Fruit fly (Drosophila melanogaster) whole organism, embryonic: ENCODE results near the gene Nepl3.

ENCODE experiments used
- ATbp ChIP-seq: fragments of 200-800 bp; sonication (Bioruptor generic); optimal IDR thresholded peaks from 2 replicates; lab custom pipeline; 2017; ENCODE audit warnings: missing biosample characterization, mild to moderate bottlenecking, missing genetic modification characterization, missing genetic modification reagents
- CG10147 ChIP-seq: fragments of 200-800 bp; sonication (Bioruptor generic); optimal IDR thresholded peaks from 2 replicates; lab custom pipeline; 2019; ENCODE audit warnings: missing biosample characterization, mild to moderate bottlenecking, missing genetic modification characterization, moderate library complexity
- CG10209 ChIP-seq: fragments of 200-800 bp; sonication (Bioruptor generic); optimal IDR thresholded peaks from 3 replicates; lab custom pipeline; 2017; ENCODE audit warnings: missing biosample characterization, mild to moderate bottlenecking, missing genetic modification characterization, missing genetic modification reagents
- CG1024 ChIP-seq: fragments of 200-800 bp; sonication (Bioruptor generic); IDR thresholded peaks from 2 replicates; pipeline ENCODE4 v1.3.6; 2022; ENCODE audit warnings: missing biosample characterization, missing genetic modification characterization
- CG11085 ChIP-seq: fragments of 200-800 bp; sonication (Bioruptor generic); IDR thresholded peaks from 2 replicates; pipeline ENCODE4 v1.3.6; 2022; ENCODE audit warnings: missing biosample characterization, missing genetic modification characterization
- CG12219 ChIP-seq: fragments of 200-800 bp; sonication (Bioruptor generic); optimal IDR thresholded peaks from 3 replicates; lab custom pipeline; 2018; ENCODE audit warnings: missing biosample characterization, mild to moderate bottlenecking, missing genetic modification characterization
- CG15514 ChIP-seq: fragments of 200-800 bp; sonication (Bioruptor generic); optimal IDR thresholded peaks from 3 replicates; lab custom pipeline; 2017; ENCODE audit warnings: missing biosample characterization, missing genetic modification characterization, mild to moderate bottlenecking, moderate library complexity, missing genetic modification reagents
- CG1602 ChIP-seq: fragments of 200-800 bp; sonication (Bioruptor generic); optimal IDR thresholded peaks from 3 replicates; lab custom pipeline; 2016; ENCODE audit warnings: missing biosample characterization, missing genetic modification characterization
- CG30020 ChIP-seq: fragments of 200-800 bp; optimal IDR thresholded peaks from 2 replicates; lab custom pipeline; 2019; ENCODE audit warnings: missing biosample characterization, mild to moderate bottlenecking, missing genetic modification characterization, moderate library complexity
- CG3065 ChIP-seq: fragments of 200-800 bp; sonication (Bioruptor generic); optimal IDR thresholded peaks from 2 replicates; lab custom pipeline; 2016; ENCODE audit warnings: missing biosample characterization, missing genetic modification characterization
- CG31388 ChIP-seq: fragments of 200-800 bp; sonication (Bioruptor generic); optimal IDR thresholded peaks from 2 replicates; lab custom pipeline; 2016; ENCODE audit warnings: missing biosample characterization, missing genetic modification characterization
- CG3281 ChIP-seq: fragments of 200-800 bp; sonication (Bioruptor generic); optimal IDR thresholded peaks from 3 replicates; lab custom pipeline; 2017; ENCODE audit warnings: missing biosample characterization, mild to moderate bottlenecking, missing genetic modification characterization
- CG33557 ChIP-seq: fragments of 200-800 bp; sonication (Bioruptor generic); optimal IDR thresholded peaks from 2 replicates; lab custom pipeline; 2019; ENCODE audit warnings: missing biosample characterization, mild to moderate bottlenecking, missing genetic modification characterization, moderate library complexity
- CG34376 ChIP-seq: fragments of 200-800 bp; sonication (Bioruptor generic); optimal IDR thresholded peaks from 2 replicates; lab custom pipeline; 2018; ENCODE audit warnings: missing biosample characterization, mild to moderate bottlenecking, missing genetic modification characterization
- CG6254 ChIP-seq: fragments of 200-800 bp; sonication (Bioruptor generic); optimal IDR thresholded peaks from 3 replicates; lab custom pipeline; 2017; ENCODE audit warnings: mild to moderate bottlenecking, missing biosample characterization, missing genetic modification reagents, missing genetic modification characterization
- CG6683 ChIP-seq: fragments of 200-800 bp; sonication (Bioruptor generic); optimal IDR thresholded peaks from 2 replicates; lab custom pipeline; 2017; ENCODE audit warnings: missing biosample characterization, mild to moderate bottlenecking, missing genetic modification characterization, missing genetic modification reagents
- CG6689 ChIP-seq: fragments of 200-800 bp; sonication (Bioruptor generic); IDR thresholded peaks from 2 replicates; pipeline ENCODE4 v1.3.6; 2022; ENCODE audit warnings: missing biosample characterization, missing genetic modification characterization
- CG7786 ChIP-seq: fragments of 200-800 bp; sonication (Bioruptor generic); optimal IDR thresholded peaks from 2 replicates; lab custom pipeline; 2016; ENCODE audit warnings: missing biosample characterization, missing genetic modification characterization
- CG8924 ChIP-seq: fragments of 200-800 bp; optimal IDR thresholded peaks from 3 replicates; lab custom pipeline; 2019; ENCODE audit warnings: missing biosample characterization, mild to moderate bottlenecking, missing genetic modification characterization, moderate library complexity
- Dek ChIP-seq: fragments of 200-800 bp; sonication (Bioruptor generic); optimal IDR thresholded peaks from 3 replicates; lab custom pipeline; 2019; ENCODE audit warnings: missing biosample characterization, mild to moderate bottlenecking, missing genetic modification characterization, moderate library complexity
- GATAe ChIP-seq: fragments of 200-800 bp; sonication (Bioruptor generic); conservative IDR thresholded peaks from 2 replicates; pipeline ENCODE4 v1.3.6; 2022; ENCODE audit warnings: missing biosample characterization, missing genetic modification characterization
- HLHmδ ChIP-seq: fragments of 200-800 bp; sonication (Bioruptor generic); optimal IDR thresholded peaks from 2 replicates; lab custom pipeline; 2018; ENCODE audit warnings: missing biosample characterization, mild to moderate bottlenecking, missing genetic modification characterization, moderate library complexity
- Lpt ChIP-seq: fragments of >200 bp; optimal IDR thresholded peaks from 2 replicates; lab custom pipeline; 2018; ENCODE audit warnings: missing biosample characterization, missing genetic modification characterization
- Mad ChIP-seq: fragments of 200-800 bp; sonication (Bioruptor generic); optimal IDR thresholded peaks from 2 replicates; lab custom pipeline; 2016; ENCODE audit warnings: missing biosample characterization, missing genetic modification characterization
- Mrtf ChIP-seq: fragments of 200-800 bp; sonication (Bioruptor generic); IDR thresholded peaks from 3 replicates; pipeline ENCODE4 v1.3.6; 2022; ENCODE audit warnings: missing biosample characterization, missing genetic modification characterization
- Neu2 ChIP-seq: fragments of 200-800 bp; sonication (Bioruptor generic); optimal IDR thresholded peaks from 3 replicates; lab custom pipeline; 2016; ENCODE audit warnings: missing biosample characterization, missing genetic modification characterization, borderline replicate concordance
- NfI ChIP-seq: fragments of 200-800 bp; sonication (Bioruptor generic); optimal IDR thresholded peaks from 3 replicates; lab custom pipeline; 2018; ENCODE audit warnings: missing biosample characterization, mild to moderate bottlenecking, missing genetic modification characterization, moderate library complexity
- Rfx ChIP-seq: fragments of 200-800 bp; sonication (Bioruptor generic); IDR thresholded peaks from 2 replicates; pipeline ENCODE4 v1.3.6; 2022; ENCODE audit warnings: missing biosample characterization, missing genetic modification characterization
- Scr ChIP-seq: fragments of 200-800 bp; sonication (Bioruptor generic); IDR thresholded peaks from 2 replicates; pipeline ENCODE4 v1.3.6; 2022; ENCODE audit warnings: missing biosample characterization, missing genetic modification characterization; ENCODE audit not compliant: partially characterized antibody
- al ChIP-seq: fragments of 200-800 bp; sonication (Bioruptor generic); IDR thresholded peaks from 2 replicates; pipeline ENCODE4 v1.3.6; 2022; ENCODE audit warnings: missing biosample characterization, missing genetic modification characterization
- ase ChIP-seq: fragments of 200-800 bp; sonication (Bioruptor generic); IDR thresholded peaks from 3 replicates; pipeline ENCODE4 v1.3.6; 2022; ENCODE audit warnings: missing biosample characterization, missing genetic modification characterization
- bsh ChIP-seq, 2 experiments: fragments of 200-800 bp; sonication (Bioruptor generic); optimal IDR thresholded peaks; 2 replicates each; lab custom pipeline; 2017 to 2018; ENCODE audit warnings: mild to moderate bottlenecking in 2 of 2, missing biosample characterization in 2 of 2, missing genetic modification characterization in 2 of 2, moderate library complexity in 1 of 2
- ci ChIP-seq: fragments of 200-800 bp; sonication (Bioruptor generic); IDR thresholded peaks from 3 replicates; pipeline ENCODE4 v1.3.6; 2022; ENCODE audit warnings: missing biosample characterization, missing genetic modification characterization
- dan ChIP-seq: fragments of 200-800 bp; sonication (Bioruptor generic); IDR thresholded peaks from 2 replicates; pipeline ENCODE4 v1.3.6; 2022; ENCODE audit warnings: missing biosample characterization, missing genetic modification characterization
- dati ChIP-seq: fragments of 200-800 bp; sonication (Bioruptor generic); IDR thresholded peaks from 2 replicates; pipeline ENCODE4 v1.3.6; 2022; ENCODE audit warnings: missing biosample characterization, missing genetic modification characterization
- dpn ChIP-seq, 2 experiments: fragments of 200-800 bp; sonication (Bioruptor generic); optimal IDR thresholded peaks; 3 replicates each; lab custom pipeline; 2016; ENCODE audit warnings: missing biosample characterization in 2 of 2, missing genetic modification characterization in 2 of 2
- en ChIP-seq: fragments of 200-800 bp; sonication (Bioruptor generic); optimal IDR thresholded peaks from 2 replicates; lab custom pipeline; 2016; ENCODE audit warnings: missing biosample characterization, missing genetic modification characterization
- eve ChIP-seq, 2 experiments: fragments of >200 bp; optimal IDR thresholded peaks; 2 replicates each; lab custom pipeline; 2017; ENCODE audit warnings: missing biosample characterization in 2 of 2, missing genetic modification characterization in 2 of 2
- ham ChIP-seq: fragments of 200-800 bp; sonication (Bioruptor generic); IDR thresholded peaks from 2 replicates; pipeline ENCODE4 v1.3.6; 2022; ENCODE audit warnings: missing biosample characterization, missing genetic modification characterization
- insv ChIP-seq, 2 experiments: fragments of 200-800 bp; sonication (Bioruptor generic); optimal IDR thresholded peaks; 3 replicates each; lab custom pipeline; 2016 to 2018; ENCODE audit warnings: missing biosample characterization in 2 of 2, missing genetic modification characterization in 2 of 2
- inv ChIP-seq: fragments of 200-800 bp; sonication (Bioruptor generic); IDR thresholded peaks from 2 replicates; pipeline ENCODE4 v1.3.6; 2022; ENCODE audit warnings: missing biosample characterization, missing genetic modification characterization; ENCODE audit not compliant: partially characterized antibody
- mld ChIP-seq: fragments of 200-800 bp; sonication (Bioruptor generic); IDR thresholded peaks from 3 replicates; pipeline ENCODE4 v1.3.6; 2022; ENCODE audit warnings: missing biosample characterization, missing genetic modification characterization; ENCODE audit not compliant: partially characterized antibody
- schlank ChIP-seq: fragments of 200-800 bp; sonication (Bioruptor generic); optimal IDR thresholded peaks from 2 replicates; lab custom pipeline; 2018; ENCODE audit warnings: missing biosample characterization, mild to moderate bottlenecking, missing genetic modification characterization
- sd ChIP-seq: fragments of 200-800 bp; sonication (Bioruptor generic); optimal IDR thresholded peaks from 3 replicates; lab custom pipeline; 2018; ENCODE audit warnings: missing biosample characterization, mild to moderate bottlenecking, missing genetic modification characterization, moderate library complexity
- seq ChIP-seq: fragments of 200-800 bp; sonication (Bioruptor generic); IDR thresholded peaks from 2 replicates; pipeline ENCODE4 v1.3.6; 2022; ENCODE audit warnings: missing biosample characterization, missing genetic modification characterization
- stc ChIP-seq: fragments of 200-800 bp; sonication (Bioruptor generic); IDR thresholded peaks from 2 replicates; pipeline ENCODE4 v1.3.6; 2022; ENCODE audit warnings: missing biosample characterization, missing genetic modification characterization
- tin ChIP-seq: fragments of 200-800 bp; sonication (Bioruptor generic); optimal IDR thresholded peaks from 3 replicates; lab custom pipeline; 2016; ENCODE audit warnings: missing biosample characterization, missing genetic modification characterization
- tio ChIP-seq: fragments of 200-800 bp; sonication (Bioruptor generic); optimal IDR thresholded peaks from 2 replicates; lab custom pipeline; 2017; ENCODE audit warnings: missing biosample characterization, missing genetic modification characterization, inconsistent platforms
- vfl ChIP-seq: fragments of 200-800 bp; sonication (Bioruptor generic); optimal IDR thresholded peaks from 2 replicates; lab custom pipeline; 2016; ENCODE audit warnings: missing biosample characterization, missing genetic modification characterization
- yki ChIP-seq: fragments of >200 bp; optimal IDR thresholded peaks from 3 replicates; lab custom pipeline; 2018

The Nepl3 gene

DNA sequence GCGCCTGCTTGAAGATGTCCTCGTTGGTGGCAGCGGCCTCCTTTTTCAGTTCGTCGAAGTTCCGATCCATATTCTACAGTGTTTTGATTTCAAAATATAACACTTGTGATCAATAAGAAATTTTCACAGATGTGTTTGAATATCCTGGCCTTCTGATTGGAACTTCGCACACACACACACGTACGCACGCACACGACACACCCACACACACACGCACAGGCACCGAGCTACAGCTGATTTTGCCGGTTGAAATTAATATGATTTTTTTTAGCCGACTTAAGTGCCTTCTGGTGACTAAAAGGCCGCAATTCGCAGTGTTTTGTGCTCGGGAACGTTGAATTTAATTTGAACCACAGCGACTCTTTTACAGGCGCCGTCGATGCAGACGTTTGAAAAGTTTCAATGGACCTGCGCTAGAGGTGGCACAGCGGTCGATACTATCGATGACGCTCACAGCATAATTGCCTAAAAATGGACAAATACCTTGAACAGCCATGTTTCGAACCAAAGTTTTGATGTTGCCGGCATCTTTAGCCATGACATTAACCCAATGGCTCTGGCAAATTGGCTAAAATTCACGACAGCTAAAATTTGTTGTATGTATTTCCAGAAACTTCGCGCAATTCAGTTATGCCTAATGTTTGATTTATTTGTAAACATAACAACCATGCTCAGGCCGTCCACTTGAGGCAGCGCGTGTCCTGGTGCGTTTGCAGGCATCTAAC is 48.6 kb downstream of the Nepl3 start, which contains the start of gene Rtnl1 (continued):
- TF ChIP-seq CG10147 (GFP tag; lab: Kevin White, UChicago): peak; percentile 27
- TF ChIP-seq eve (GFP tag; optimal IDR thresholded peaks at IDR 0.05; lab: Kevin White, UChicago): no peak
- TF ChIP-seq CG30020 (tag; lab: Kevin White, UChicago): peak; percentile 22
- TF ChIP-seq CG10209 (GFP tag; lab: Kevin White, UChicago): no peak
- no peak for TF ChIP-seq CG11085 (GFP tag; lab: Robert Waterston, UW)
- no peak for TF ChIP-seq tin (GFP tag; lab: Kevin White, UChicago)
- no peak for TF ChIP-seq CG6689 (GFP tag; lab: Robert Waterston, UW)
- no peak for TF ChIP-seq CG6254 (GFP tag; lab: Kevin White, UChicago)
- no peak for TF ChIP-seq ase (GFP tag; lab: Robert Waterston, UW)
- peak; percentile 57 for TF ChIP-seq Dek (tag; lab: Kevin White, UChicago)
- TF ChIP-seq stc (GFP tag; lab: Robert Waterston, UW): no peak
- peak; percentile 87 to 98 for TF ChIP-seq insv (GFP tag; optimal IDR thresholded peaks at IDR 0.05; lab: Kevin White, UChicago)
- TF ChIP-seq CG1602: no peak
- peak; percentile 35 for TF ChIP-seq Mad (GFP tag; lab: Kevin White, UChicago)
- TF ChIP-seq dati: no peak
- TF ChIP-seq CG3065: no peak
- no peak for TF ChIP-seq HLHmδ (GFP tag; lab: Kevin White, UChicago)
- no peak for TF ChIP-seq seq (GFP tag; lab: Robert Waterston, UW)
- TF ChIP-seq yki (lab: Kevin White, UChicago): no peak
- no peak for TF ChIP-seq dan
- TF ChIP-seq dpn (GFP tag; optimal IDR thresholded peaks at IDR 0.05; lab: Kevin White, UChicago): peak; percentile 42 to 52
- no peak for TF ChIP-seq NfI
- peak; percentile 88 for TF ChIP-seq sd
- no peak for TF ChIP-seq vfl (GFP tag; lab: Kevin White, UChicago)
- TF ChIP-seq Rfx (GFP tag; lab: Robert Waterston, UW): peak; percentile 50; the same call in 1 of the 2 replicates
- peak; percentile 92 for TF ChIP-seq Scr (GFP tag; lab: Robert Waterston, UW)
- TF ChIP-seq mld (GFP tag; lab: Robert Waterston, UW): peak; percentile 84; the same call in 2 of the 3 replicates
- TF ChIP-seq CG15514 (GFP tag; lab: Kevin White, UChicago): peak; percentile 84
- no peak for TF ChIP-seq en
- peak; percentile 29 for TF ChIP-seq CG7786 (GFP tag; lab: Kevin White, UChicago)
- TF ChIP-seq schlank: no peak
- TF ChIP-seq CG34376 (GFP tag; lab: Kevin White, UChicago): no peak
- TF ChIP-seq ham: no peak
- TF ChIP-seq CG8924: peak; percentile 20
- no peak for TF ChIP-seq GATAe (GFP tag; lab: Robert Waterston, UW)
- no peak for TF ChIP-seq CG6683
- no peak for TF ChIP-seq CG31388 (GFP tag; lab: Kevin White, UChicago)
- TF ChIP-seq Mrtf (GFP tag; lab: Robert Waterston, UW): no peak
- TF ChIP-seq ATbp (GFP tag; lab: Kevin White, UChicago): no peak
- TF ChIP-seq inv (GFP tag; lab: Robert Waterston, UW): peak; percentile 85
- no peak for TF ChIP-seq bsh (GFP tag; optimal IDR thresholded peaks at IDR 0.05; lab: Kevin White, UChicago)
- TF ChIP-seq CG3281 (GFP tag; lab: Kevin White, UChicago): no peak
- TF ChIP-seq Lpt (GFP tag; lab: Kevin White, UChicago): no peak
- peak; percentile 57; the same call in 2 of the 3 replicates for TF ChIP-seq ci (GFP tag; lab: Robert Waterston, UW)
- no peak for TF ChIP-seq CG33557 (GFP tag; lab: Kevin White, UChicago)
- TF ChIP-seq CG12219 (GFP tag; lab: Kevin White, UChicago): no peak
- no peak for TF ChIP-seq CG1024 (GFP tag; lab: Robert Waterston, UW)
- TF ChIP-seq al (GFP tag; lab: Robert Waterston, UW): peak; percentile 37; the same call in 1 of the 2 replicates
- TF ChIP-seq Neu2 (GFP tag; lab: Kevin White, UChicago): no peak
- TF ChIP-seq tio (GFP tag; lab: Kevin White, UChicago): no peak
